Fruit fly (Drosophila melanogaster): Measurements from ENCODE around the gene RpL7-like.

- no peak for TF ChIP-seq CG8478 (optimal IDR thresholded peaks at IDR 0.05)
- no peak for TF ChIP-seq CTCF (optimal IDR thresholded peaks at IDR 0.05)
These were observed 2.8 kb upstream of the RpL7-like start for dm6 chr2L:12053365-12053764.

Data from S2 (cell line).